Fruit fly (Drosophila melanogaster) whole organism, prepupa: ENCODE data around the gene ND-75.

ENCODE experiments used
- CG6854 ChIP-seq: fragments of 200-800 bp; sonication (Bioruptor generic); optimal IDR thresholded peaks from 2 replicates; lab custom pipeline; 2017; ENCODE audit warnings: missing biosample characterization, mild to moderate bottlenecking, missing genetic modification characterization
- Gug ChIP-seq: fragments of 200-800 bp; sonication (Bioruptor generic); IDR thresholded peaks from 2 replicates; pipeline ENCODE4 v1.3.6; 2022; ENCODE audit warnings: missing biosample characterization, missing genetic modification characterization
- fd59A ChIP-seq: fragments of 200-800 bp; sonication (Bioruptor generic); optimal IDR thresholded peaks from 2 replicates; lab custom pipeline; 2017; ENCODE audit warnings: missing biosample characterization, mild to moderate bottlenecking, missing genetic modification characterization, missing genetic modification reagents
- net ChIP-seq: fragments of 200-800 bp; sonication (Bioruptor generic); optimal IDR thresholded peaks from 3 replicates; lab custom pipeline; 2016; ENCODE audit warnings: missing biosample characterization, missing genetic modification characterization

DNA sequence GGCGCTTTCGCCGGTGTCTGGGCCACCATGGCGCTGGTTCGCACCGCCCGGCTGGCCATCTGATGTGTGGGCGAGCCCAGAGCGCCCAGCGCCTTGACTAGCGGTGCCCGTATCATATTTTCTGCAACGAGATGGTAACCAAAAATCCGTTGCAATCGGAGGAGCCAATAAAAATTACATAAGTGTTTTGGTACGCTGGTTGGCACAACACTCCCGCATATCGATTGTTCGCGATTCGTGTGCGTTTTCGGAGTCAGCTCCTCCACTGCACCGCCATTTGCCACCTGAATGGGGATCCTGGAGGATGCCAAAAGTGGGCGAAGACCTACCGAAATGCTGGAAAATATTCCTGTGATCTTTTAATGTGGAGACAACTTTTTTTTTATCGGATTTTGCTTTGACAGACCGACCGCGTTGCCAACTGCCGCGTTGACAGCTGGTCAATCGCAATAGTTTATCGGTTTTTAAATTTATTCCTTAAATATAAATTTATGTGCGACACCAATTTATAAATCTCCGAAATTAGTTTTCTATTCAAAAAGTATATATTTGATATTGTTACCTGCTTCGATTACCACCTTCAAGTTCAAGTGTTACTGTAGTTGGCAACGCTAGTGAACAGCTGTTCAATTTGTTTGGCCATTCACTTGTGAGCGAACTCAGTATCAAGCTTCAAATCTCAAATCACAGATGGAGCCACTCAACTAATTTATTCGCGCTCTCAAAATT, at the start of gene ND-75:
- TF ChIP-seq Gug (GFP tag; lab: Robert Waterston, UW) = no peak
- no peak for TF ChIP-seq fd59A (GFP tag; lab: Kevin White, UChicago)
- no peak for TF ChIP-seq CG6854 (GFP tag; lab: Kevin White, UChicago)
- no peak for TF ChIP-seq net
